Fruit fly (Drosophila melanogaster) whole organism, embryonic: ENCODE data around the gene CG46523.

Source experiments
- Antp ChIP-seq: fragments of 200-800 bp; sonication (Bioruptor generic); optimal IDR thresholded peaks from 3 replicates; lab custom pipeline; 2016; ENCODE audit warnings: missing biosample characterization, missing genetic modification characterization
- Atf3 ChIP-seq: fragments of 200-800 bp; sonication (Bioruptor generic); optimal IDR thresholded peaks from 3 replicates; lab custom pipeline; 2016; ENCODE audit warnings: missing biosample characterization, missing genetic modification characterization
- CG10147 ChIP-seq: fragments of 200-800 bp; sonication (Bioruptor generic); optimal IDR thresholded peaks from 2 replicates; lab custom pipeline; 2019; ENCODE audit warnings: missing biosample characterization, mild to moderate bottlenecking, missing genetic modification characterization, moderate library complexity
- CG10209 ChIP-seq: fragments of 200-800 bp; sonication (Bioruptor generic); optimal IDR thresholded peaks from 3 replicates; lab custom pipeline; 2017; ENCODE audit warnings: missing biosample characterization, mild to moderate bottlenecking, missing genetic modification characterization, missing genetic modification reagents
- CG12744 ChIP-seq: fragments of 200-800 bp; sonication (Bioruptor generic); optimal IDR thresholded peaks from 2 replicates; lab custom pipeline; 2016; ENCODE audit warnings: missing biosample characterization, missing genetic modification characterization
- CG12942 ChIP-seq: fragments of 200-800 bp; sonication (Bioruptor generic); optimal IDR thresholded peaks from 3 replicates; lab custom pipeline; 2016; ENCODE audit warnings: missing biosample characterization, missing genetic modification characterization
- CG13775 ChIP-seq: fragments of 200-800 bp; sonication (Bioruptor generic); optimal IDR thresholded peaks from 3 replicates; lab custom pipeline; 2017; ENCODE audit warnings: missing biosample characterization, mild to moderate bottlenecking, missing genetic modification characterization
- CG15514 ChIP-seq: fragments of 200-800 bp; sonication (Bioruptor generic); optimal IDR thresholded peaks from 3 replicates; lab custom pipeline; 2017; ENCODE audit warnings: missing biosample characterization, missing genetic modification characterization, mild to moderate bottlenecking, moderate library complexity, missing genetic modification reagents
- CG17186 ChIP-seq: fragments of 200-800 bp; sonication (Bioruptor generic); optimal IDR thresholded peaks from 3 replicates; lab custom pipeline; 2017; ENCODE audit warnings: missing biosample characterization, missing genetic modification reagents, missing genetic modification characterization
- CG17912 ChIP-seq: fragments of 200-800 bp; sonication (Bioruptor generic); optimal IDR thresholded peaks from 2 replicates; lab custom pipeline; 2018; ENCODE audit warnings: missing biosample characterization, mild to moderate bottlenecking, missing genetic modification characterization
- CG2129 ChIP-seq: fragments of 200-800 bp; sonication (Bioruptor generic); IDR thresholded peaks from 2 replicates; pipeline ENCODE4 v1.3.6; 2022; ENCODE audit warnings: missing biosample characterization, missing genetic modification characterization; ENCODE audit not compliant: partially characterized antibody
- CG30020 ChIP-seq: fragments of 200-800 bp; optimal IDR thresholded peaks from 2 replicates; lab custom pipeline; 2019; ENCODE audit warnings: missing biosample characterization, mild to moderate bottlenecking, missing genetic modification characterization, moderate library complexity
- CG32772 ChIP-seq: fragments of 200-800 bp; sonication (Bioruptor generic); IDR thresholded peaks from 2 replicates; pipeline ENCODE4 v1.3.6; 2022; ENCODE audit warnings: missing biosample characterization, missing genetic modification characterization
- CG34376 ChIP-seq: fragments of 200-800 bp; sonication (Bioruptor generic); optimal IDR thresholded peaks from 2 replicates; lab custom pipeline; 2018; ENCODE audit warnings: missing biosample characterization, mild to moderate bottlenecking, missing genetic modification characterization
- CG34422 ChIP-seq: fragments of 200-800 bp; sonication (Bioruptor generic); IDR thresholded peaks from 3 replicates; pipeline ENCODE4 v1.3.6; 2022; ENCODE audit warnings: missing biosample characterization, missing genetic modification characterization
- CG6254 ChIP-seq: fragments of 200-800 bp; sonication (Bioruptor generic); optimal IDR thresholded peaks from 3 replicates; lab custom pipeline; 2017; ENCODE audit warnings: mild to moderate bottlenecking, missing biosample characterization, missing genetic modification reagents, missing genetic modification characterization
- CG7372 ChIP-seq: fragments of 200-800 bp; sonication (Bioruptor generic); IDR thresholded peaks from 2 replicates; pipeline ENCODE4 v1.3.6; 2022; ENCODE audit warnings: missing biosample characterization, missing genetic modification characterization
- CG7963 ChIP-seq: fragments of 200-800 bp; sonication (Bioruptor generic); IDR thresholded peaks from 3 replicates; pipeline ENCODE4 v1.3.6; 2022; ENCODE audit warnings: missing biosample characterization, missing genetic modification characterization; ENCODE audit not compliant: partially characterized antibody
- CG8281 ChIP-seq: fragments of 200-800 bp; sonication (Bioruptor generic); optimal IDR thresholded peaks from 2 replicates; lab custom pipeline; 2018; ENCODE audit warnings: missing biosample characterization, mild to moderate bottlenecking, missing genetic modification characterization, moderate library complexity
- CHES-1-like ChIP-seq: fragments of 200-800 bp; sonication (Bioruptor generic); optimal IDR thresholded peaks from 2 replicates; lab custom pipeline; 2016; ENCODE audit warnings: missing biosample characterization, missing genetic modification characterization
- CTCF ChIP-seq: fragments of 200-800 bp; sonication (Bioruptor generic); optimal IDR thresholded peaks from 2 replicates; lab custom pipeline; 2017; ENCODE audit warnings: missing biosample characterization, mild to moderate bottlenecking, missing genetic modification characterization, moderate library complexity
- Dip3 ChIP-seq: fragments of 200-800 bp; sonication (Bioruptor generic); optimal IDR thresholded peaks from 3 replicates; lab custom pipeline; 2016; ENCODE audit warnings: missing biosample characterization, missing genetic modification characterization
- Doc3 ChIP-seq: fragments of 200-800 bp; sonication (Bioruptor generic); IDR thresholded peaks from 3 replicates; pipeline ENCODE4 v1.3.6; 2022; ENCODE audit warnings: missing biosample characterization, missing genetic modification characterization; ENCODE audit not compliant: partially characterized antibody
- Eip74EF ChIP-seq, 2 experiments: fragments of 200-800 bp in 1 of 2; fragments of >200 bp in 1 of 2; sonication (Bioruptor generic) in 1 of 2; optimal IDR thresholded peaks; 2 replicates each; lab custom pipeline; 2017 to 2019; ENCODE audit warnings: missing biosample characterization in 2 of 2, missing genetic modification characterization in 2 of 2, mild to moderate bottlenecking in 1 of 2, moderate library complexity in 1 of 2
- Ets65A ChIP-seq: fragments of 200-800 bp; sonication (Bioruptor generic); peaks from one replicate; lab custom pipeline; 2016; ENCODE audit warnings: missing biosample characterization, missing genetic modification characterization
- Nf-YA ChIP-seq: fragments of 200-800 bp; sonication (Bioruptor generic); IDR thresholded peaks from 2 replicates; pipeline ENCODE4 v1.3.6; 2022; ENCODE audit warnings: missing biosample characterization, missing genetic modification characterization
- Oli ChIP-seq: fragments of 200-800 bp; sonication (Bioruptor generic); optimal IDR thresholded peaks from 2 replicates; lab custom pipeline; 2018; ENCODE audit warnings: missing biosample characterization, mild to moderate bottlenecking, missing genetic modification characterization, moderate library complexity
- Scr ChIP-seq: fragments of 200-800 bp; sonication (Bioruptor generic); IDR thresholded peaks from 2 replicates; pipeline ENCODE4 v1.3.6; 2022; ENCODE audit warnings: missing biosample characterization, missing genetic modification characterization; ENCODE audit not compliant: partially characterized antibody
- Tbp ChIP-seq: fragments of >200 bp; optimal IDR thresholded peaks from 2 replicates; lab custom pipeline; 2018; ENCODE audit warnings: missing biosample characterization, missing genetic modification characterization
- Trl ChIP-seq, 3 experiments: fragments of >200 bp in 2 of 3; fragments of 200-800 bp in 1 of 3; sonication (Bioruptor generic) in 1 of 3; optimal IDR thresholded peaks; 2 replicates in 1 of 3; 3 replicates in 2 of 3; lab custom pipeline; 2016 to 2017; ENCODE audit warnings: missing biosample characterization in 1 of 3, missing genetic modification characterization in 1 of 3
- ash1 ChIP-seq: fragments of 200-800 bp; sonication (Bioruptor generic); optimal IDR thresholded peaks from 2 replicates; lab custom pipeline; 2018; ENCODE audit warnings: missing biosample characterization, mild to moderate bottlenecking, missing genetic modification characterization
- bcd ChIP-seq: fragments of 200-800 bp; sonication (Bioruptor generic); optimal IDR thresholded peaks from 2 replicates; lab custom pipeline; 2017; ENCODE audit warnings: missing biosample characterization, mild to moderate bottlenecking, missing genetic modification characterization
- cato ChIP-seq: fragments of 200-800 bp; sonication (Bioruptor generic); optimal IDR thresholded peaks from 2 replicates; lab custom pipeline; 2016; ENCODE audit warnings: missing biosample characterization, missing genetic modification characterization, borderline replicate concordance
- en ChIP-seq: fragments of 200-800 bp; sonication (Bioruptor generic); optimal IDR thresholded peaks from 2 replicates; lab custom pipeline; 2016; ENCODE audit warnings: missing biosample characterization, missing genetic modification characterization
- eyg ChIP-seq: fragments of 200-800 bp; sonication (Bioruptor generic); optimal IDR thresholded peaks from 3 replicates; lab custom pipeline; 2016; ENCODE audit warnings: missing biosample characterization, missing genetic modification characterization
- fru ChIP-seq: fragments of >200 bp; optimal IDR thresholded peaks from 2 replicates; lab custom pipeline; 2017
- hb ChIP-seq: fragments of 200-800 bp; sonication (Bioruptor generic); IDR thresholded peaks from 3 replicates; pipeline ENCODE4 v1.3.6; 2022; ENCODE audit warnings: missing biosample characterization, missing genetic modification characterization; ENCODE audit not compliant: partially characterized antibody
- jing ChIP-seq: fragments of 200-800 bp; sonication (Bioruptor generic); optimal IDR thresholded peaks from 2 replicates; lab custom pipeline; 2018; ENCODE audit warnings: missing biosample characterization, mild to moderate bottlenecking, missing genetic modification characterization
- kah ChIP-seq: fragments of 200-800 bp; sonication (Bioruptor generic); optimal IDR thresholded peaks from 2 replicates; lab custom pipeline; 2018; ENCODE audit warnings: missing biosample characterization, mild to moderate bottlenecking, missing genetic modification characterization
- lmd ChIP-seq: fragments of 200-800 bp; sonication (Bioruptor generic); IDR thresholded peaks from 2 replicates; pipeline ENCODE4 v1.3.6; 2022; ENCODE audit warnings: missing biosample characterization, missing genetic modification characterization
- mld ChIP-seq: fragments of 200-800 bp; sonication (Bioruptor generic); IDR thresholded peaks from 3 replicates; pipeline ENCODE4 v1.3.6; 2022; ENCODE audit warnings: missing biosample characterization, missing genetic modification characterization; ENCODE audit not compliant: partially characterized antibody
- nerfin-2 ChIP-seq: fragments of 200-800 bp; sonication (Bioruptor generic); IDR thresholded peaks from 2 replicates; pipeline ENCODE4 v1.3.6; 2022; ENCODE audit warnings: missing biosample characterization, missing genetic modification characterization; ENCODE audit not compliant: partially characterized antibody
- otp ChIP-seq: fragments of 200-800 bp; sonication (Bioruptor generic); IDR thresholded peaks from 3 replicates; pipeline ENCODE4, ENCODE4 v1.3.6; 2022; ENCODE audit warnings: missing biosample characterization, missing genetic modification characterization
- pzg ChIP-seq: fragments of 200-800 bp; sonication (Bioruptor generic); optimal IDR thresholded peaks from 3 replicates; lab custom pipeline; 2018; ENCODE audit warnings: missing biosample characterization, mild to moderate bottlenecking, missing genetic modification characterization, moderate library complexity
- slou ChIP-seq: fragments of 200-800 bp; sonication (Bioruptor generic); optimal IDR thresholded peaks from 3 replicates; lab custom pipeline; 2016; ENCODE audit warnings: missing biosample characterization, missing genetic modification characterization
- ssp ChIP-seq: fragments of 200-800 bp; sonication (Bioruptor generic); IDR thresholded peaks from 2 replicates; pipeline ENCODE4 v1.3.6; 2022; ENCODE audit warnings: missing biosample characterization, missing genetic modification characterization
- tx ChIP-seq: fragments of 200-800 bp; sonication (Bioruptor generic); optimal IDR thresholded peaks from 2 replicates; lab custom pipeline; 2016; ENCODE audit warnings: missing biosample characterization, missing genetic modification characterization
- unc-4 ChIP-seq: fragments of 200-800 bp; sonication (Bioruptor generic); IDR thresholded peaks from 2 replicates; pipeline ENCODE4 v1.3.6; 2022; ENCODE audit warnings: missing biosample characterization, missing genetic modification characterization; ENCODE audit not compliant: partially characterized antibody
- vnd ChIP-seq: fragments of 200-800 bp; sonication (Bioruptor generic); IDR thresholded peaks from 3 replicates; pipeline ENCODE4 v1.3.6; 2022; ENCODE audit warnings: missing biosample characterization, missing genetic modification characterization; ENCODE audit not compliant: partially characterized antibody
- wor ChIP-seq: fragments of 200-800 bp; sonication (Bioruptor generic); IDR thresholded peaks from 2 replicates; pipeline ENCODE4 v1.3.6; 2022; ENCODE audit warnings: missing biosample characterization, missing genetic modification characterization

Gene CG46523

DNA sequence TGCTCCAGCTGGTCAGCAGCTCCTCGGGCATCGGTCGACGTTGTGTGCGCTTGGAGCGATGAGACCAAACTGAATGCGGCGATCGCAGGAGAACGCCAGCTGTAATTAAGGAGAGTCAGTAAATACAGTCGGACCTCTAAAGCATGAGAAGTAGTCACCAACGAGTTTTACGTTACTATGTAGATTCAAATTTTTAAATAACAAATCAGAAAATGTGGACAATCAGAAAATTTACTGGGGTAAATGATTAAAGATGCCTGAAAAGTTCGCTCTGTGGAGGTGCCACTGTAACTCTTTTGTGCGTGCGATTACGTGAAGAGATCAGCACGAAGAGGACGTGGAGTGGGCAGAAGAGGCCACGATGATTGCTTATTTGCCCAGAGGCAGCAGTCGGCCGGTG lies 24.1 kb upstream of the CG46523 start, which contains the start of gene SCOT (continued):
- TF ChIP-seq jing = peak; percentile 57
- no peak for TF ChIP-seq Eip74EF (GFP tag; optimal IDR thresholded peaks at IDR 0.05; lab: Kevin White, UChicago)
- TF ChIP-seq unc-4 (GFP tag; lab: Robert Waterston, UW) = no peak
- TF ChIP-seq eyg (GFP tag; lab: Kevin White, UChicago) = peak; percentile 50
- TF ChIP-seq nerfin-2 (GFP tag; lab: Robert Waterston, UW) = no peak
- TF ChIP-seq cato (GFP tag; lab: Kevin White, UChicago) = peak; percentile 44
- peak; percentile 20 for TF ChIP-seq CG13775
- no peak for TF ChIP-seq en (GFP tag; lab: Kevin White, UChicago)
- TF ChIP-seq CG34376 (GFP tag; lab: Kevin White, UChicago) = no peak
- no peak for TF ChIP-seq slou (GFP tag; lab: Kevin White, UChicago)
- TF ChIP-seq Atf3 (GFP tag; lab: Kevin White, UChicago) = peak; percentile 27
- no peak for TF ChIP-seq mld (GFP tag; lab: Robert Waterston, UW)
- no peak for TF ChIP-seq CG7963 (GFP tag; lab: Robert Waterston, UW)
- TF ChIP-seq Ets65A (GFP tag; lab: Kevin White, UChicago) = peak; percentile 85
- no peak for TF ChIP-seq CG2129 (GFP tag; lab: Robert Waterston, UW)
- no peak for TF ChIP-seq Trl (optimal IDR thresholded peaks at IDR 0.05; lab: Kevin White, UChicago)
- no peak for TF ChIP-seq Trl (GFP tag; optimal IDR thresholded peaks at IDR 0.05; lab: Kevin White, UChicago)
- no peak for TF ChIP-seq CTCF
- no peak for TF ChIP-seq CG12942
- TF ChIP-seq lmd (GFP tag; lab: Robert Waterston, UW) = peak; percentile 82
- no peak for TF ChIP-seq Nf-YA (GFP tag; lab: Robert Waterston, UW)
- TF ChIP-seq CG10209 (GFP tag; lab: Kevin White, UChicago) = peak; percentile 66
- TF ChIP-seq CHES-1-like (GFP tag; lab: Kevin White, UChicago) = peak; percentile 22
- no peak for TF ChIP-seq CG17186
- no peak for TF ChIP-seq CG12744 (GFP tag; lab: Kevin White, UChicago)
- TF ChIP-seq pzg = no peak

dm6 chr3L:1947463-1948126 lies 8.7 kb upstream of the CG46523 start, which contains the start of the genes mu2 and Cnb:
Gene mu2, minus strand, starts transcription at chr3L:1947475.
Gene Cnb, plus strand, starts transcription at chr3L:1947565.
- TF ChIP-seq tx (GFP tag; lab: Kevin White, UChicago) = peak; percentile 2
- TF ChIP-seq CG17912 (GFP tag; lab: Kevin White, UChicago) = no peak
- peak; percentile 11; the same call in 1 of the 2 replicates for TF ChIP-seq CG32772 (GFP tag; lab: Robert Waterston, UW)
- no peak for TF ChIP-seq CG10147 (GFP tag; lab: Kevin White, UChicago)
- no peak for TF ChIP-seq bcd (GFP tag; lab: Kevin White, UChicago)
- TF ChIP-seq fru = no peak
- no peak for TF ChIP-seq otp (GFP tag; lab: Robert Waterston, UW)
- TF ChIP-seq Antp (GFP tag; lab: Kevin White, UChicago) = no peak
- no peak for TF ChIP-seq Oli
- TF ChIP-seq CG7372 (GFP tag; lab: Robert Waterston, UW) = no peak
- TF ChIP-seq CG15514 (GFP tag; lab: Kevin White, UChicago) = peak; percentile 80
- no peak for TF ChIP-seq CG8281
- TF ChIP-seq wor (GFP tag; lab: Robert Waterston, UW) = no peak
- no peak for TF ChIP-seq ash1 (GFP tag; lab: Kevin White, UChicago)
- TF ChIP-seq hb (GFP tag; lab: Robert Waterston, UW) = peak; percentile 73
- TF ChIP-seq Tbp (GFP tag; lab: Kevin White, UChicago) = no peak
- TF ChIP-seq CG6254 (GFP tag; lab: Kevin White, UChicago) = no peak
- TF ChIP-seq Scr (GFP tag; lab: Robert Waterston, UW) = peak; percentile 84
- no peak for TF ChIP-seq CG30020 (tag; lab: Kevin White, UChicago)
- TF ChIP-seq CG34422 = peak; percentile 40; the same call in 1 of the 3 replicates
- no peak for TF ChIP-seq ssp
- TF ChIP-seq vnd (GFP tag; lab: Robert Waterston, UW) = peak; percentile 72
- TF ChIP-seq Dip3 (GFP tag; lab: Kevin White, UChicago) = peak; percentile 15
- TF ChIP-seq kah (GFP tag; lab: Kevin White, UChicago) = no peak
- TF ChIP-seq Doc3 = peak; percentile 83
